Worm (Caenorhabditis elegans) whole organism, mixed stage, embryonic: ENCODE data around the gene T12B5.14.

Experiments used
- blmp-1 ChIP-seq: fragments of 150-350 bp; optimal IDR thresholded peaks from 2 replicates; lab custom pipeline; 2014; ENCODE audit warnings: missing biosample characterization, missing genetic modification characterization
- ceh-39 ChIP-seq: fragments of 150-350 bp; optimal IDR thresholded peaks from 2 replicates; lab custom pipeline; 2014; ENCODE audit warnings: missing biosample characterization, missing genetic modification characterization
- ceh-43 ChIP-seq: fragments of 200-800 bp; sonication (Bioruptor generic); optimal IDR thresholded peaks from 2 replicates; lab custom pipeline; 2018; ENCODE audit warnings: mild to moderate bottlenecking, missing genetic modification characterization, moderate library complexity, missing compliant biosample characterization
- ceh-83 ChIP-seq: fragments of 200-800 bp; sonication (Bioruptor generic); optimal IDR thresholded peaks from 2 replicates; lab custom pipeline; 2018; ENCODE audit warnings: mild to moderate bottlenecking, missing genetic modification characterization, missing compliant biosample characterization
- ces-1 ChIP-seq: fragments of 150-350 bp; optimal IDR thresholded peaks from 2 replicates; lab custom pipeline; 2014; ENCODE audit warnings: missing biosample characterization, missing genetic modification reagents, missing genetic modification characterization
- cnd-1 ChIP-seq: fragments of 200-800 bp; sonication (Bioruptor generic); optimal IDR thresholded peaks from 2 replicates; lab custom pipeline; 2018; ENCODE audit warnings: mild to moderate bottlenecking, missing genetic modification characterization, missing compliant biosample characterization
- drap-1 ChIP-seq: fragments of 200-800 bp; sonication (Bioruptor generic); optimal IDR thresholded peaks from 3 replicates; lab custom pipeline; 2018; ENCODE audit warnings: mild to moderate bottlenecking, missing genetic modification characterization, missing compliant biosample characterization
- elt-1 ChIP-seq: sonication (generic microtip); optimal IDR thresholded peaks from 2 replicates; lab custom pipeline; 2017; ENCODE audit warnings: missing genetic modification characterization, mild to moderate bottlenecking, missing compliant biosample characterization, antibody characterized with exemption, moderate library complexity, borderline replicate concordance; ENCODE audit not compliant: insufficient read depth
- flh-1 ChIP-seq: fragments of 200-800 bp; sonication (Bioruptor generic); optimal IDR thresholded peaks from 2 replicates; lab custom pipeline; 2018; ENCODE audit warnings: mild to moderate bottlenecking, missing genetic modification characterization, moderate library complexity, missing compliant biosample characterization
- ham-2 ChIP-seq: fragments of 200-800 bp; sonication (Bioruptor generic); optimal IDR thresholded peaks from 2 replicates; lab custom pipeline; 2018; ENCODE audit warnings: mild to moderate bottlenecking, missing genetic modification characterization, missing compliant biosample characterization
- hlh-1 ChIP-seq: fragments of 150-350 bp; optimal IDR thresholded peaks from 2 replicates; lab custom pipeline; 2014; ENCODE audit warnings: missing biosample characterization, missing genetic modification reagents, missing genetic modification characterization
- lin-13 ChIP-seq: fragments of 150-350 bp; optimal IDR thresholded peaks from 2 replicates; lab custom pipeline; 2014; ENCODE audit warnings: missing biosample characterization, missing genetic modification characterization
- lin-32 ChIP-seq: fragments of 200-800 bp; sonication (Bioruptor generic); optimal IDR thresholded peaks from 2 replicates; lab custom pipeline; 2018; ENCODE audit warnings: mild to moderate bottlenecking, missing genetic modification characterization, missing compliant biosample characterization
- lsy-2 ChIP-seq: fragments of 150-350 bp; optimal IDR thresholded peaks from 2 replicates; lab custom pipeline; 2014; ENCODE audit warnings: missing biosample characterization, missing genetic modification characterization
- mep-1 ChIP-seq: fragments of 150-350 bp; optimal IDR thresholded peaks from 2 replicates; lab custom pipeline; 2017; ENCODE audit warnings: missing biosample characterization, missing genetic modification reagents, missing genetic modification characterization, inconsistent platforms
- mls-2 ChIP-seq: sonication (generic microtip); optimal IDR thresholded peaks from 2 replicates; lab custom pipeline; 2016; ENCODE audit warnings: mild to moderate bottlenecking, missing genetic modification characterization, moderate library complexity, missing compliant biosample characterization
- nhr-12 ChIP-seq: fragments of 150-350 bp; optimal IDR thresholded peaks from 2 replicates; lab custom pipeline; 2014; ENCODE audit warnings: missing biosample characterization, missing genetic modification characterization
- nhr-2 ChIP-seq: fragments of 150-350 bp; optimal IDR thresholded peaks from 2 replicates; lab custom pipeline; 2014; ENCODE audit warnings: missing biosample characterization, missing genetic modification characterization
- nhr-237 ChIP-seq: fragments of 150-350 bp; optimal IDR thresholded peaks from 2 replicates; lab custom pipeline; 2014; ENCODE audit warnings: missing biosample characterization, missing genetic modification characterization
- nhr-28 ChIP-seq: fragments of 150-350 bp; optimal IDR thresholded peaks from 2 replicates; lab custom pipeline; 2014; ENCODE audit warnings: missing biosample characterization, missing genetic modification characterization
- nhr-76 ChIP-seq: sonication (generic microtip); optimal IDR thresholded peaks from 2 replicates; lab custom pipeline; 2017; ENCODE audit warnings: missing biosample characterization, missing genetic modification characterization
- pha-4 ChIP-seq: fragments of 150-350 bp; optimal IDR thresholded peaks from 2 replicates; lab custom pipeline; 2018; ENCODE audit warnings: missing biosample characterization, missing genetic modification reagents, missing genetic modification characterization
- sem-2 ChIP-seq: fragments of 200-800 bp; sonication (Bioruptor generic); optimal IDR thresholded peaks from 2 replicates; lab custom pipeline; 2018; ENCODE audit warnings: mild to moderate bottlenecking, missing genetic modification characterization, missing compliant biosample characterization
- sptf-1 ChIP-seq: sonication (generic microtip); optimal IDR thresholded peaks from 2 replicates; lab custom pipeline; 2017; ENCODE audit warnings: mild to moderate bottlenecking, missing genetic modification characterization, moderate library complexity, missing compliant biosample characterization
- tbx-8 ChIP-seq: fragments of 200-800 bp; sonication (Bioruptor generic); optimal IDR thresholded peaks from 2 replicates; lab custom pipeline; 2018; ENCODE audit warnings: mild to moderate bottlenecking, missing genetic modification characterization, moderate library complexity, missing compliant biosample characterization
- unc-120 ChIP-seq: sonication (generic microtip); optimal IDR thresholded peaks from 2 replicates; lab custom pipeline; 2017; ENCODE audit warnings: missing genetic modification characterization, missing compliant biosample characterization; ENCODE audit not compliant: poor library complexity, severe bottlenecking
- unc-39 ChIP-seq: fragments of 150-350 bp; optimal IDR thresholded peaks from 2 replicates; lab custom pipeline; 2014; ENCODE audit warnings: missing biosample characterization, missing genetic modification characterization
- unc-62 ChIP-seq: fragments of 150-350 bp; optimal IDR thresholded peaks from 2 replicates; lab custom pipeline; 2014; ENCODE audit warnings: missing biosample characterization, missing genetic modification reagents, missing genetic modification characterization
- zip-8 ChIP-seq: fragments of 150-350 bp; optimal IDR thresholded peaks from 2 replicates; lab custom pipeline; 2014; ENCODE audit warnings: missing biosample characterization, missing genetic modification characterization
- ztf-11 ChIP-seq: fragments of 150-350 bp; optimal IDR thresholded peaks from 2 replicates; lab custom pipeline; 2014; ENCODE audit warnings: missing biosample characterization, missing genetic modification characterization

Gene T12B5.14

DNA sequence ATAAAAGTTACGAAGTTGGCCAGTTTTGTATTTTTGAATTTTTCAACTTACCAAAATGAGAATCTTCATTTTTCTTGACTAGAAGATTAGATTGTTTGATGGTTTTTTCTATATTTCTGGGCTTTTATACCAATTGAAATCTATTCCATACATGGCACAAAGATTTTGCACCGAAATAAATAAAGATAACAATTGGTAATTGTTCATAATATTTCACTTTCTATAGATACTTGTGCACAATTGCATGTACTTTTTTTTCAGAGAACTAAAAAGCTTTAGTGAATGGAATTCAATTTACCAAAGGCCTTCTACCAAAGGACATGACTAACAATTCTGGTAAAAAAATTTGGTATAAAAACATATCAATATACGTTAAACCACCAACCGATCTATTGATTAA is at the start of gene T12B5.14, which contains the start of gene T12B5.15:
Gene T12B5.14, plus strand, starts transcription at position 321 of the 400 bp plus-strand sequence.
Gene T12B5.15, minus strand, starts transcription at position 101 of the 400 bp plus-strand sequence.
- TF ChIP-seq nhr-12 (no peak), nhr-237 (tag; lab: Kevin White, UChicago) (no peak), nhr-2 (tag; lab: Kevin White, UChicago) (no peak), ham-2 (GFP tag; lab: Kevin White, UChicago) (no peak), lsy-2 (tag; lab: Kevin White, UChicago) (no peak), elt-1 (tag; lab: Kevin White, UChicago) (no peak), mep-1 (tag; lab: Kevin White, UChicago) (no peak), unc-62 (no peak), unc-120 (tag; lab: Kevin White, UChicago) (no peak), ztf-11 (no peak), nhr-76 (no peak), ces-1 (GFP tag; lab: Kevin White, UChicago) (no peak), ceh-43 (no peak), ceh-39 (tag; lab: Kevin White, UChicago) (no peak), pha-4 (no peak), mls-2 (tag; lab: Kevin White, UChicago) (no peak)
- TF ChIP-seq, all 35 proteins: peak for 0

DNA sequence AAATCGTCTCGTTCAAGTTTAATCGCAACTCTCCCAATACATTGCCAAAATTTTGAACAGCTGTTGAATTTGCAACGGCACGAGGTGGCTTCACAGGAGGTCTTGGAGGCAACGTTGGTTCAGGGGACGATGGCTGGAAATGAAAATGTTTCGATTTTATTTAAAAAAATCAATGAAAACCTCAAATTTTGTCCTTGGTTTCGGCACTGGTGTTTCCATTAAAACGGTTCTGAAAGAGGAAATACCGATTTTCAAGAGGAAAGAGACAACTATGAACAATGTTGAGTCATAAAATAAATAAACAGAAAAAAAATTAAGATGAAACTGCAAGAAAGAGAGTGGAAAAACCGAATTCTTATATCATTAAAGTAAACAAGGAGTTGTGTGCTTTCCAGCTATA is 47.4 kb upstream of the T12B5.14 start, which contains the start of gene F23H11.4:
Gene F23H11.4, minus strand, starts transcription at position 229 of the 400 bp plus-strand sequence.
- TF ChIP-seq lin-13 (tag; lab: Kevin White, UChicago): no peak
- TF ChIP-seq, all 35 proteins: peak for 0

DNA sequence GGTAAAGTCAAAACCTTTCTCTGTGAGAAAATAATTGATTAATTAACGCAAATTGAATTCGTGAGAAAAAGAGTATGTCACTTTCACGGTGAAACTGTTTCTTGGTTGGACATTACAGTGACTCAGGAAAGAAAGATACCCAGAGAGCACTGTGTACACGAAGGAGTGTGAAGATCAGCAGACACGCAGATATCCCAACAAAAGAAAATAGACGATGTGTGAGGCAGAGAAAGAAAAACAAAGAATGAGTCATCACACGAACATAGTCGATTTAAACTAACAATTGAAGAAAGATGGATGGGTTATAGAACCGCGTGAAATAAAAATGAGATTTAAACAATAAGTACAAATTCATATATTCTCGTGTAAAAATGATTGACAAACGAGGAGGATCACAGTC is 46.7 kb upstream of the T12B5.14 start:
- TF ChIP-seq nhr-237 (tag; lab: Kevin White, UChicago): peak; percentile 24
- no peak for TF ChIP-seq hlh-1 (tag; lab: Kevin White, UChicago)
- peak; percentile 60 for TF ChIP-seq pha-4
- TF ChIP-seq sem-2 (GFP tag; lab: Kevin White, UChicago): no peak
- TF ChIP-seq nhr-28 (tag; lab: Kevin White, UChicago): no peak
- TF ChIP-seq unc-62: no peak
- no peak for TF ChIP-seq drap-1 (GFP tag; lab: Kevin White, UChicago)
- TF ChIP-seq lsy-2 (tag; lab: Kevin White, UChicago): no peak

DNA sequence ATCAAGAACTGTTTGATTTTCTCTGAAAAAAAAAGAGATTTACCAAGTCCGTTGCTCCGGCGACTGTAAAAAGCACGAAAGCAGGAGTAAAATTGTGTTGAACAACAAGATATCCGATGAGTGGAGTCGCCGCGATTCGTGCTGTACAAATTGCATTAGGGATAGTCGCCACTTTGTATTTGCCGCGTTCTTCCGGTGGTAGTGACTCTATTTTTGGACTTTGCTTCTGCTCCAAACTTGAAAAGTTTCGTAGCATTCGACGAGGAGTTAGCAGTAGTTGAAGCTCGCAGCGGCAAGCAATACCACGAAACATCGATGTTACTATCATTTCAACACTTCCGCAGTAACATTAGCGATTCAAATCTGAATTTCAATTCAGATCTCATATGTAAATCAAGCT is 45.1 kb upstream of the T12B5.14 start, which contains the start of gene crls-1:
Gene crls-1, minus strand, starts transcription at position 363 of the 400 bp plus-strand sequence.
- TF ChIP-seq unc-39 (tag; lab: Kevin White, UChicago) (no peak), unc-62 (no peak), tbx-8 (GFP tag; lab: Kevin White, UChicago) (no peak), nhr-28 (tag; lab: Kevin White, UChicago) (no peak), sem-2 (GFP tag; lab: Kevin White, UChicago) (no peak), drap-1 (GFP tag; lab: Kevin White, UChicago) (no peak)
- TF ChIP-seq, all 35 proteins: peak for 0

DNA sequence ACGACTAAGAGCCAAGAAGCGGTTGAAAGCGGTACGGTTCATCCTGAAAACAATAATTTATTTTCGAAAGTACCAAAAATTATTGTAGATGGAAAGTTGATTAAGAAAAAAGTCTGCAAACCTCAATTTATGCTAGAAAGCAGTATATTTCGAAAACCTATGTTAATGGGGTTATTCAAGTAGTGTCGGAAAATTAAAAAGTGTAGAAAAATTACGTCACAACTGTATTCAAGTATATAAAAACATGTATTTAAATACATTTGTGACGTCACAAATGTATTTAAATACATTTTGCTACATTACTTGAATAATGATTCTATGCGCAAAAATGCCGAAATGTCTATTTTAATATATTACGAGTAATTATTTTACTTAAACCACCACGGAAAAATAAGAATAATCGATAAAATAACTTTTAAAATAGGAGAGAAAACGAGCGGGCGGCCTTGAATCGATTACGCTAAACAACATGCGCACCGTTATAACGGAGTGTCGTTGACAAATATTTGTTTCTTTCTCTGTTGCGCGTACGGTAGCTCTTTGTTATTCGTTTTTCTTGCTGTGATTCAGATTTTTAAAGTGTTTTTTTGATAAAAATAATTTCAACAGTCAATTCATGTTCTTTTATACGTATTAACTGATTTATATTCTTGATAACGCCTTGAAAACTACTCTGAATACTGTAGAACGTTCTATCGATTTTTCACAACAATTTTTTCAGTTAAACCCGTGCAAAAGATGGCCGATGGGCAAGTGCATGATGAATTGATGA is 43.9 kb upstream of the T12B5.14 start, which contains the start of the genes F23H11.5 and bra-2:
Gene F23H11.5, minus strand, starts transcription at position 51 of the 772 bp plus-strand sequence.
Gene bra-2, plus strand, starts transcription at position 722 of the 772 bp plus-strand sequence.
- TF ChIP-seq elt-1 (tag; lab: Kevin White, UChicago) (peak; percentile 26), pha-4 (peak; percentile 22), flh-1 (GFP tag; lab: Kevin White, UChicago) (no peak), zip-8 (tag; lab: Kevin White, UChicago) (peak; percentile 92), hlh-1 (tag; lab: Kevin White, UChicago) (no peak), ces-1 (GFP tag; lab: Kevin White, UChicago) (peak; percentile 28), blmp-1 (tag; lab: Kevin White, UChicago) (no peak), nhr-28 (tag; lab: Kevin White, UChicago) (no peak), ceh-39 (tag; lab: Kevin White, UChicago) (peak; percentile 6), lsy-2 (tag; lab: Kevin White, UChicago) (peak; percentile 80)

DNA sequence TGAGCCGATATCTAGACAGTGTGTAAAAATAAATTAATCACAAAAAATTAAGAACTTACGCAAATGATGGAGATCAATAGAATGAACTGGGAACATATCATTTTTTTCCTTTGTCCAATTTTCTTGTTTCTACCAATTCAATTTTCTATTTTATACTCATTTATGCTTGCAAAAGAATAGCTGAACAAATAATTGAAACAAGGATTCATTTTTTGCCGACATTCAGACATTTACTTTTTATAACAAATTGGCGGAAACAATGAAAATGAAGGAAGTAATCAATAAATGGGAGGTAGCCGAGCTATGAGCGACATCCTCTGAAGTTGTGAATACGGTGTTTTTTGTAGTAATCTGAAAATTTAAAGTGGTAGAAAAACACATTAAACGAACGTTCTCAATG is 37.8 kb upstream of the T12B5.14 start, which contains the start of gene idpp-13:
Gene idpp-13, minus strand, starts transcription at position 101 of the 400 bp plus-strand sequence.
- TF ChIP-seq unc-39 (tag; lab: Kevin White, UChicago) (no peak), ham-2 (GFP tag; lab: Kevin White, UChicago) (no peak), tbx-8 (GFP tag; lab: Kevin White, UChicago) (no peak), ceh-83 (no peak), sptf-1 (tag; lab: Kevin White, UChicago) (no peak), nhr-76 (no peak), lin-32 (GFP tag; lab: Kevin White, UChicago) (no peak), cnd-1 (tag; lab: Kevin White, UChicago) (no peak), nhr-28 (tag; lab: Kevin White, UChicago) (no peak), nhr-237 (tag; lab: Kevin White, UChicago) (no peak), mls-2 (tag; lab: Kevin White, UChicago) (no peak), ztf-11 (no peak), ceh-39 (tag; lab: Kevin White, UChicago) (no peak), sem-2 (GFP tag; lab: Kevin White, UChicago) (no peak), hlh-1 (tag; lab: Kevin White, UChicago) (no peak)
